Worm (Caenorhabditis elegans) whole organism, early embryonic: ENCODE data around the gene W03H9.2.

Experiments used
- B0310.2 ChIP-seq: sonication (generic microtip); optimal IDR thresholded peaks from 2 replicates; lab custom pipeline; 2016; ENCODE audit warnings: mild to moderate bottlenecking, missing genetic modification characterization, missing compliant biosample characterization
- F13C5.2 ChIP-seq: sonication (generic microtip); optimal IDR thresholded peaks from 2 replicates; lab custom pipeline; 2017; ENCODE audit warnings: mild to moderate bottlenecking, missing genetic modification characterization, inconsistent platforms, missing compliant biosample characterization
- aly-1 ChIP-seq: sonication (generic microtip); optimal IDR thresholded peaks from 2 replicates; lab custom pipeline; 2016; ENCODE audit warnings: missing genetic modification characterization, missing compliant biosample characterization
- ama-1 ChIP-seq: fragments of 150-350 bp; optimal IDR thresholded peaks from 2 replicates; lab custom pipeline; 2014
- ceh-13 ChIP-seq: fragments of 200-800 bp; sonication (Bioruptor generic); optimal IDR thresholded peaks from 2 replicates; lab custom pipeline; 2018; ENCODE audit warnings: mild to moderate bottlenecking, missing genetic modification characterization, missing compliant biosample characterization
- ceh-36 ChIP-seq: sonication (generic microtip); optimal IDR thresholded peaks from 2 replicates; lab custom pipeline; 2016; ENCODE audit warnings: missing genetic modification characterization, inconsistent platforms, missing compliant biosample characterization
- ets-7 ChIP-seq: sonication (generic microtip); optimal IDR thresholded peaks from 2 replicates; lab custom pipeline; 2016; ENCODE audit warnings: missing genotype, missing genetic modification characterization, missing compliant biosample characterization
- flt-1 ChIP-seq: fragments of 200-800 bp; sonication (Bioruptor generic); IDR thresholded peaks from 2 replicates; pipeline ENCODE4 v1.3.6; 2022; ENCODE audit warnings: missing genetic modification characterization, missing compliant biosample characterization
- hmbx-1 ChIP-seq: sonication (generic microtip); optimal IDR thresholded peaks from 2 replicates; lab custom pipeline; 2016; ENCODE audit warnings: mild to moderate bottlenecking, missing genetic modification characterization, missing compliant biosample characterization
- hmg-4 ChIP-seq: fragments of 200-800 bp; sonication (Bioruptor generic); optimal IDR thresholded peaks from 2 replicates; lab custom pipeline; 2018; ENCODE audit warnings: mild to moderate bottlenecking, missing genetic modification characterization, missing compliant biosample characterization
- hnd-1 ChIP-seq: sonication (generic microtip); optimal IDR thresholded peaks from 2 replicates; lab custom pipeline; 2016; ENCODE audit warnings: missing genetic modification characterization, missing compliant biosample characterization
- pes-1 ChIP-seq: fragments of 200-800 bp; sonication (Bioruptor generic); IDR thresholded peaks from 2 replicates; pipeline ENCODE4 v1.3.6; 2022; ENCODE audit warnings: missing genetic modification reagents, missing genetic modification characterization, missing compliant biosample characterization
- scrt-1 ChIP-seq: fragments of 200-800 bp; sonication (Bioruptor generic); IDR thresholded peaks from 2 replicates; pipeline ENCODE4 v1.3.6; 2022; ENCODE audit warnings: missing genetic modification characterization, missing compliant biosample characterization
- sea-1 ChIP-seq: fragments of 200-800 bp; sonication (Bioruptor generic); conservative IDR thresholded peaks from 2 replicates; pipeline ENCODE4 v1.3.6; 2022; ENCODE audit warnings: missing genetic modification characterization, missing compliant biosample characterization
- tbx-11 ChIP-seq: fragments of 200-800 bp; sonication (Bioruptor generic); IDR thresholded peaks from 2 replicates; pipeline ENCODE4 v1.3.6; 2022; ENCODE audit warnings: missing genetic modification characterization, missing compliant biosample characterization
- tbx-37 ChIP-seq: fragments of 200-800 bp; sonication (Bioruptor generic); conservative IDR thresholded peaks from 2 replicates; pipeline ENCODE4 v1.3.6; 2022; ENCODE audit warnings: missing genetic modification reagents, missing genetic modification characterization, missing compliant biosample characterization
- tra-4 ChIP-seq: sonication (generic microtip); optimal IDR thresholded peaks from 2 replicates; lab custom pipeline; 2017; ENCODE audit warnings: missing genetic modification characterization, missing compliant biosample characterization

W03H9.2 gene

ce11 chrII:14098348-14098747 lies 45.3 kb downstream of the W03H9.2 start:
- TF ChIP-seq sea-1 (GFP tag; lab: Robert Waterston, UW) (no peak), ama-1 (lab: Kevin White, UChicago) (no peak), tra-4 (tag; lab: Kevin White, UChicago) (no peak), F13C5.2 (tag; lab: Kevin White, UChicago) (no peak), hmbx-1 (no peak), flt-1 (no peak), pes-1 (GFP tag; lab: Robert Waterston, UW) (no peak), tbx-11 (GFP tag; lab: Robert Waterston, UW) (no peak), ceh-13 (GFP tag; lab: Kevin White, UChicago) (no peak), ceh-36 (tag; lab: Kevin White, UChicago) (no peak), ets-7 (no peak), scrt-1 (GFP tag; lab: Robert Waterston, UW) (no peak), B0310.2 (tag; lab: Kevin White, UChicago) (no peak), hnd-1 (tag; lab: Kevin White, UChicago) (no peak)

- TF ChIP-seq ceh-13 (GFP tag; lab: Kevin White, UChicago), result no peak
- no peak for TF ChIP-seq tbx-37 (GFP tag; lab: Robert Waterston, UW)
- no peak for TF ChIP-seq B0310.2 (tag; lab: Kevin White, UChicago)
- no peak for TF ChIP-seq ets-7
- TF ChIP-seq hmbx-1, result no peak
- no peak for TF ChIP-seq ceh-36 (tag; lab: Kevin White, UChicago)
- no peak for TF ChIP-seq pes-1 (GFP tag; lab: Robert Waterston, UW)
- TF ChIP-seq aly-1, result no peak
- no peak for TF ChIP-seq tra-4 (tag; lab: Kevin White, UChicago)
- TF ChIP-seq sea-1 (GFP tag; lab: Robert Waterston, UW), result no peak
- no peak for TF ChIP-seq hmg-4 (GFP tag; lab: Kevin White, UChicago)
- no peak for TF ChIP-seq F13C5.2 (tag; lab: Kevin White, UChicago)
- no peak for TF ChIP-seq flt-1
- no peak for TF ChIP-seq hnd-1 (tag; lab: Kevin White, UChicago)
- TF ChIP-seq ama-1 (lab: Kevin White, UChicago), result no peak
- no peak for TF ChIP-seq tbx-11 (GFP tag; lab: Robert Waterston, UW)
- TF ChIP-seq scrt-1 (GFP tag; lab: Robert Waterston, UW), result no peak
Measured at ce11 chrII:14097518-14097917, 46.2 kb downstream of the W03H9.2 start, which contains the start of gene Y39G8C.2. TSS of gene Y39G8C.2 (minus strand) at chrII:14097618.

- TF ChIP-seq aly-1, result peak; percentile 42
- TF ChIP-seq sea-1 (GFP tag; lab: Robert Waterston, UW), result no peak
Measured at ce11 chrII:14096814-14097213, 46.9 kb downstream of the W03H9.2 start.

ce11 chrII:14095875-14096274 lies 47.8 kb downstream of the W03H9.2 start:
- no peak for TF ChIP-seq tbx-11 (GFP tag; lab: Robert Waterston, UW)
- TF ChIP-seq pes-1 (GFP tag; lab: Robert Waterston, UW), result 0 out of 2 replicates have a peak, but pooled peaks have one; percentile 21

- TF ChIP-seq ama-1 (lab: Kevin White, UChicago), result no peak
- TF ChIP-seq sea-1 (GFP tag; lab: Robert Waterston, UW), result no peak
- no peak for TF ChIP-seq F13C5.2 (tag; lab: Kevin White, UChicago)
- TF ChIP-seq pes-1 (GFP tag; lab: Robert Waterston, UW), result no peak
Measured at ce11 chrII:14094590-14094989, 49.1 kb downstream of the W03H9.2 start, which contains the start of gene col-87. TSS of gene col-87 (minus strand) at chrII:14094690.
